Fruit fly (Drosophila melanogaster) whole organism, embryonic: Measurements from ENCODE around the gene lawc.

Source experiments
- Abd-B ChIP-seq: fragments of 200-800 bp; sonication (Bioruptor generic); optimal IDR thresholded peaks from 2 replicates; lab custom pipeline; 2018; ENCODE audit warnings: missing biosample characterization, mild to moderate bottlenecking, missing genetic modification characterization, moderate library complexity
- CG11085 ChIP-seq: fragments of 200-800 bp; sonication (Bioruptor generic); IDR thresholded peaks from 2 replicates; pipeline ENCODE4 v1.3.6; 2022; ENCODE audit warnings: missing biosample characterization, missing genetic modification characterization
- CG11560 ChIP-seq: fragments of 200-800 bp; sonication (Bioruptor generic); IDR thresholded peaks from 3 replicates; pipeline ENCODE4 v1.3.6; 2022; ENCODE audit warnings: missing biosample characterization, missing genetic modification characterization
- CG11695 ChIP-seq: fragments of 200-800 bp; sonication (Bioruptor generic); IDR thresholded peaks from 3 replicates; pipeline ENCODE4 v1.3.6; 2022; ENCODE audit warnings: missing biosample characterization, missing genetic modification characterization
- CG13287 ChIP-seq: fragments of 200-800 bp; sonication (Bioruptor generic); IDR thresholded peaks from 2 replicates; pipeline ENCODE4 v1.3.6; 2022; ENCODE audit warnings: missing biosample characterization, missing genetic modification characterization; ENCODE audit not compliant: partially characterized antibody
- CG13894 ChIP-seq: fragments of 200-800 bp; sonication (Bioruptor generic); optimal IDR thresholded peaks from 3 replicates; lab custom pipeline; 2018; ENCODE audit warnings: missing biosample characterization, mild to moderate bottlenecking, missing genetic modification characterization, moderate library complexity
- CG16813 ChIP-seq: fragments of 200-800 bp; sonication (Bioruptor generic); IDR thresholded peaks from 3 replicates; pipeline ENCODE4 v1.3.6; 2022; ENCODE audit warnings: missing biosample characterization, missing genetic modification characterization; ENCODE audit not compliant: partially characterized antibody
- CG17328 ChIP-seq: fragments of 200-800 bp; sonication (Bioruptor generic); IDR thresholded peaks from 2 replicates; pipeline ENCODE4 v1.3.6; 2022; ENCODE audit warnings: missing biosample characterization, missing genetic modification characterization
- CG17361 ChIP-seq: fragments of 200-800 bp; sonication (Bioruptor generic); IDR thresholded peaks from 3 replicates; pipeline ENCODE4 v1.3.6; 2022; ENCODE audit warnings: missing biosample characterization, missing genetic modification characterization
- CG17829 ChIP-seq: fragments of 200-800 bp; optimal IDR thresholded peaks from 2 replicates; lab custom pipeline; 2019; ENCODE audit warnings: missing biosample characterization, mild to moderate bottlenecking, missing genetic modification characterization, moderate library complexity
- CG18764 ChIP-seq: fragments of 200-800 bp; sonication (Bioruptor generic); optimal IDR thresholded peaks from 3 replicates; lab custom pipeline; 2016; ENCODE audit warnings: missing biosample characterization, missing genetic modification characterization
- CG30431 ChIP-seq: fragments of 200-800 bp; sonication (Bioruptor generic); optimal IDR thresholded peaks from 2 replicates; lab custom pipeline; 2017; ENCODE audit warnings: missing biosample characterization, missing genetic modification characterization
- CG32532 ChIP-seq: fragments of 200-800 bp; sonication (Bioruptor generic); IDR thresholded peaks from 2 replicates; pipeline ENCODE4 v1.3.6; 2022; ENCODE audit warnings: missing biosample characterization, missing genetic modification characterization
- CG34422 ChIP-seq: fragments of 200-800 bp; sonication (Bioruptor generic); IDR thresholded peaks from 3 replicates; pipeline ENCODE4 v1.3.6; 2022; ENCODE audit warnings: missing biosample characterization, missing genetic modification characterization
- CG4360 ChIP-seq: fragments of 200-800 bp; sonication (Bioruptor generic); IDR thresholded peaks from 2 replicates; pipeline ENCODE4 v1.3.6; 2022; ENCODE audit warnings: missing biosample characterization, missing genetic modification characterization
- CG4854 ChIP-seq: fragments of 200-800 bp; sonication (Bioruptor generic); optimal IDR thresholded peaks from 2 replicates; lab custom pipeline; 2016; ENCODE audit warnings: missing biosample characterization, missing genetic modification characterization, inconsistent platforms
- CG6175 ChIP-seq: fragments of 200-800 bp; sonication (Bioruptor generic); IDR thresholded peaks from 3 replicates; pipeline ENCODE4 v1.3.6; 2022; ENCODE audit warnings: missing biosample characterization, missing genetic modification characterization
- CG6654 ChIP-seq: fragments of 200-800 bp; sonication (Bioruptor generic); optimal IDR thresholded peaks from 2 replicates; lab custom pipeline; 2017; ENCODE audit warnings: missing biosample characterization, mild to moderate bottlenecking, missing genetic modification characterization
- CG6683 ChIP-seq: fragments of 200-800 bp; sonication (Bioruptor generic); optimal IDR thresholded peaks from 2 replicates; lab custom pipeline; 2017; ENCODE audit warnings: missing biosample characterization, mild to moderate bottlenecking, missing genetic modification characterization, missing genetic modification reagents
- CG8089 ChIP-seq: fragments of 200-800 bp; sonication (Bioruptor generic); optimal IDR thresholded peaks from 3 replicates; lab custom pipeline; 2016; ENCODE audit warnings: missing biosample characterization, missing genetic modification characterization
- CG9609 ChIP-seq: fragments of 200-800 bp; sonication (Bioruptor generic); optimal IDR thresholded peaks from 3 replicates; lab custom pipeline; 2016; ENCODE audit warnings: missing biosample characterization, missing genetic modification characterization
- CTCF ChIP-seq: fragments of 200-800 bp; sonication (Bioruptor generic); optimal IDR thresholded peaks from 2 replicates; lab custom pipeline; 2017; ENCODE audit warnings: missing biosample characterization, mild to moderate bottlenecking, missing genetic modification characterization, moderate library complexity
- CoRest ChIP-seq: fragments of 200-800 bp; sonication (Bioruptor generic); optimal IDR thresholded peaks from 3 replicates; lab custom pipeline; 2018; ENCODE audit warnings: missing biosample characterization, mild to moderate bottlenecking, missing genetic modification characterization, moderate library complexity
- ERR ChIP-seq: fragments of 200-800 bp; sonication (Bioruptor generic); optimal IDR thresholded peaks from 2 replicates; lab custom pipeline; 2016; ENCODE audit warnings: missing biosample characterization, missing genetic modification characterization
- Elba2 ChIP-seq: fragments of 200-800 bp; sonication (Bioruptor generic); optimal IDR thresholded peaks from 3 replicates; lab custom pipeline; 2016; ENCODE audit warnings: missing biosample characterization, missing genetic modification characterization
- Fer2 ChIP-seq: fragments of 200-800 bp; sonication (Bioruptor generic); optimal IDR thresholded peaks from 2 replicates; lab custom pipeline; 2018; ENCODE audit warnings: missing biosample characterization, mild to moderate bottlenecking, missing genetic modification characterization, moderate library complexity
- Hr3 ChIP-seq: fragments of 200-800 bp; sonication (Bioruptor generic); optimal IDR thresholded peaks from 3 replicates; lab custom pipeline; 2016; ENCODE audit warnings: missing biosample characterization, missing genetic modification characterization
- Sox100B ChIP-seq: fragments of 200-800 bp; sonication (Bioruptor generic); optimal IDR thresholded peaks from 3 replicates; lab custom pipeline; 2018; ENCODE audit warnings: missing biosample characterization, mild to moderate bottlenecking, missing genetic modification characterization
- Taf1 ChIP-seq: fragments of 200-800 bp; sonication (Bioruptor generic); IDR thresholded peaks from 2 replicates; pipeline ENCODE4 v1.3.6; 2022; ENCODE audit warnings: missing biosample characterization, missing genetic modification characterization
- Xbp1 ChIP-seq: fragments of 200-800 bp; sonication (Bioruptor generic); optimal IDR thresholded peaks from 3 replicates; lab custom pipeline; 2016; ENCODE audit warnings: missing biosample characterization, mild to moderate bottlenecking, missing genetic modification characterization
- ab ChIP-seq: fragments of 200-800 bp; sonication (Bioruptor generic); optimal IDR thresholded peaks from 2 replicates; lab custom pipeline; 2016; ENCODE audit warnings: missing biosample characterization, missing genetic modification characterization
- ase ChIP-seq: fragments of 200-800 bp; sonication (Bioruptor generic); IDR thresholded peaks from 3 replicates; pipeline ENCODE4 v1.3.6; 2022; ENCODE audit warnings: missing biosample characterization, missing genetic modification characterization
- ash1 ChIP-seq: fragments of 200-800 bp; sonication (Bioruptor generic); optimal IDR thresholded peaks from 2 replicates; lab custom pipeline; 2018; ENCODE audit warnings: missing biosample characterization, mild to moderate bottlenecking, missing genetic modification characterization
- bcd ChIP-seq: fragments of 200-800 bp; sonication (Bioruptor generic); optimal IDR thresholded peaks from 2 replicates; lab custom pipeline; 2017; ENCODE audit warnings: missing biosample characterization, mild to moderate bottlenecking, missing genetic modification characterization
- crp ChIP-seq, 2 experiments: fragments of 200-800 bp; sonication (Bioruptor generic); optimal IDR thresholded peaks; 2 replicates in 1 of 2; 3 replicates in 1 of 2; lab custom pipeline; 2017; ENCODE audit warnings: missing biosample characterization in 2 of 2, missing genetic modification characterization in 2 of 2, mild to moderate bottlenecking in 1 of 2, moderate library complexity in 1 of 2
- danr ChIP-seq: fragments of 200-800 bp; sonication (Bioruptor generic); IDR thresholded peaks from 2 replicates; pipeline ENCODE4 v1.3.6; 2022; ENCODE audit warnings: missing biosample characterization, missing genetic modification characterization
- gce ChIP-seq: fragments of 200-800 bp; sonication (Bioruptor generic); IDR thresholded peaks from 3 replicates; pipeline ENCODE4 v1.3.6; 2022; ENCODE audit warnings: missing biosample characterization, missing genetic modification characterization
- grn ChIP-seq: fragments of 200-800 bp; sonication (Bioruptor generic); optimal IDR thresholded peaks from 3 replicates; lab custom pipeline; 2017; ENCODE audit warnings: missing biosample characterization, missing genetic modification characterization
- gt ChIP-seq: fragments of 200-800 bp; sonication (Bioruptor generic); IDR thresholded peaks from 2 replicates; pipeline ENCODE4 v1.3.6; 2022; ENCODE audit warnings: missing biosample characterization, missing genetic modification characterization
- hth ChIP-seq: fragments of >200 bp; optimal IDR thresholded peaks from 2 replicates; lab custom pipeline; 2017; ENCODE audit warnings: inconsistent platforms
- lov ChIP-seq, 2 experiments: fragments of 200-800 bp in 1 of 2; fragments of >200 bp in 1 of 2; sonication (Bioruptor generic) in 1 of 2; IDR thresholded peaks in 1 of 2; optimal IDR thresholded peaks in 1 of 2; 2 replicates in 1 of 2; 3 replicates in 1 of 2; pipeline versions ENCODE4 v1.3.6 to Lab custom; 2017 to 2022; ENCODE audit warnings: missing biosample characterization in 1 of 2, missing genetic modification characterization in 1 of 2
- odd ChIP-seq: fragments of 200-800 bp; sonication (Bioruptor generic); optimal IDR thresholded peaks from 2 replicates; lab custom pipeline; 2017; ENCODE audit warnings: missing biosample characterization, mild to moderate bottlenecking, missing genetic modification characterization
- p53 ChIP-seq: fragments of 200-800 bp; sonication (Bioruptor generic); optimal IDR thresholded peaks from 2 replicates; lab custom pipeline; 2016; ENCODE audit warnings: missing biosample characterization, missing genetic modification characterization
- ranshi ChIP-seq: fragments of 200-800 bp; sonication (Bioruptor generic); IDR thresholded peaks from 2 replicates; pipeline ENCODE4 v1.3.6; 2022; ENCODE audit warnings: missing biosample characterization, missing genetic modification characterization
- rib ChIP-seq: fragments of 200-800 bp; sonication (Bioruptor generic); IDR thresholded peaks from 2 replicates; pipeline ENCODE4 v1.3.6; 2022; ENCODE audit warnings: missing biosample characterization, missing genetic modification characterization
- salm ChIP-seq: fragments of 200-800 bp; sonication (Bioruptor generic); optimal IDR thresholded peaks from 2 replicates; lab custom pipeline; 2018; ENCODE audit warnings: missing biosample characterization, mild to moderate bottlenecking, missing genetic modification characterization
- schlank ChIP-seq: fragments of 200-800 bp; sonication (Bioruptor generic); optimal IDR thresholded peaks from 2 replicates; lab custom pipeline; 2018; ENCODE audit warnings: missing biosample characterization, mild to moderate bottlenecking, missing genetic modification characterization
- usp ChIP-seq: fragments of >200 bp; optimal IDR thresholded peaks from 2 replicates; lab custom pipeline; 2017; ENCODE audit warnings: missing biosample characterization, missing genetic modification characterization
- wek ChIP-seq: fragments of 200-800 bp; sonication (Bioruptor generic); optimal IDR thresholded peaks from 3 replicates; lab custom pipeline; 2018; ENCODE audit warnings: missing biosample characterization, mild to moderate bottlenecking, missing genetic modification characterization, moderate library complexity
- wor ChIP-seq: fragments of 200-800 bp; sonication (Bioruptor generic); IDR thresholded peaks from 2 replicates; pipeline ENCODE4 v1.3.6; 2022; ENCODE audit warnings: missing biosample characterization, missing genetic modification characterization

Gene lawc

dm6 chrX:8457532-8457931, 46.1 kb upstream of the lawc start, which contains the start of gene CG32713:
CG32713 (minus strand) TSS chrX:8457632.
- TF ChIP-seq CG17361 (GFP tag; lab: Robert Waterston, UW) (no peak), CG4360 (GFP tag; lab: Robert Waterston, UW) (no peak), CG17328 (GFP tag; lab: Robert Waterston, UW) (no peak), p53 (GFP tag; lab: Kevin White, UChicago) (no peak), CG32532 (GFP tag; lab: Robert Waterston, UW) (no peak), CG11695 (GFP tag; lab: Robert Waterston, UW) (no peak)
- TF ChIP-seq, all 482 proteins: peak for 0

DNA sequence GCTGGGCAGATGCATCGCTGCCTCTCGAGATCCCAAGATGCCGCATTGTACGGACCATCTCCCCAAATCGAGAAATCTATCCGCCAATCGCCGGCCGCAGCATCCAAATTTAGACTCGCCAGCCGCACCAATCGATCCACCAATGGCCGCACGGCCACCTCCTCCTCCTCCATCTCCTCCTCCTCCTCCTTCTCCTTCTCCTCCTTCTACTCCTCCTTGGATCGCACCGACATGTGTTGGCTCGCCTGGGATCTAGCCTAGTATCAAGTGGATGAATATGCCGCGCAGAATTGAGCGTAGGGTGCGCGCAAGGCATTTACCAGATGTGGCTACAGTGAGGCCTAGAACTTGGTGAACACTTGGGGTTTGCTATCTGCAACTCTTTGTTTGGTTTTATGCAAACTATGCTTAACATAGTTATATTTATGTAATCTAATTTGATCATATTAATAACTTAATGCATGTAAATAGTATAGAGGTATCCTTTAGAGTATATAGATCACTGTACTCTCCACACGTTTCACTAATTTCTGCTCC, 43.6 kb upstream of the lawc start, which contains the start of gene org-1:
Gene org-1 (minus strand): TSS at position 51 of the 537 bp plus-strand sequence.
- TF ChIP-seq wek (GFP tag; lab: Kevin White, UChicago) (peak; percentile 74), usp (GFP tag; lab: Kevin White, UChicago) (no peak), CG9609 (GFP tag; lab: Kevin White, UChicago) (peak; percentile 65), CG34422 (GFP tag; lab: Robert Waterston, UW) (peak; percentile 99), CG17829 (tag; lab: Kevin White, UChicago) (peak; percentile 97), odd (GFP tag; lab: Kevin White, UChicago) (peak; percentile 80), CG8089 (GFP tag; lab: Kevin White, UChicago) (peak; percentile 80), Fer2 (tag; lab: Kevin White, UChicago) (peak; percentile 89), CG11560 (peak; percentile 90), danr (GFP tag; lab: Robert Waterston, UW) (peak; percentile 95), grn (GFP tag; lab: Kevin White, UChicago) (peak; percentile 51), Taf1 (GFP tag; lab: Robert Waterston, UW) (peak; percentile 95), ase (GFP tag; lab: Robert Waterston, UW) (peak; percentile 96), schlank (tag; lab: Kevin White, UChicago) (peak; percentile 70), CG16813 (GFP tag; lab: Robert Waterston, UW) (no peak), ERR (peak; percentile 58), hth (lab: Kevin White, UChicago) (no peak), Abd-B (GFP tag; lab: Kevin White, UChicago) (peak; percentile 94), crp (GFP tag; optimal IDR thresholded peaks at IDR 0.05; lab: Kevin White, UChicago) (peak in 1 of 2 experiments; percentile 59), gce (peak; percentile 97), CG6683 (peak; percentile 73), Elba2 (GFP tag; lab: Kevin White, UChicago) (peak; percentile 21), CG6654 (GFP tag; lab: Kevin White, UChicago) (peak; percentile 85), CG13894 (tag; lab: Kevin White, UChicago) (peak; percentile 68), lov (optimal IDR thresholded peaks at IDR 0.05; lab: Kevin White, UChicago) (no peak), lov (GFP tag; IDR thresholded peaks at IDR 0.05; lab: Robert Waterston, UW) (peak; percentile 99), Xbp1 (peak; percentile 96), ranshi (peak; percentile 98), CTCF (GFP tag; lab: Kevin White, UChicago) (peak; percentile 58), CG4854 (peak; percentile 77), CG6175 (GFP tag; lab: Robert Waterston, UW) (peak; percentile 93), Hr3 (GFP tag; lab: Kevin White, UChicago) (peak; percentile 94), ab (GFP tag; lab: Kevin White, UChicago) (peak; percentile 73), wor (GFP tag; lab: Robert Waterston, UW) (peak; percentile 95), salm (tag; lab: Kevin White, UChicago) (peak; percentile 94), gt (GFP tag; lab: Robert Waterston, UW) (peak; percentile 96), CG18764 (GFP tag; lab: Kevin White, UChicago) (peak; percentile 87), rib (GFP tag; lab: Robert Waterston, UW) (peak; percentile 92), CoRest (peak; percentile 97), CG13287 (GFP tag; lab: Robert Waterston, UW) (no peak), ash1 (GFP tag; lab: Kevin White, UChicago) (no peak), CG30431 (GFP tag; lab: Kevin White, UChicago) (peak; percentile 95), CG11085 (GFP tag; lab: Robert Waterston, UW) (peak; percentile 93), Sox100B (GFP tag; lab: Kevin White, UChicago) (peak; percentile 88), bcd (GFP tag; lab: Kevin White, UChicago) (peak; percentile 94)
